Worm (Caenorhabditis elegans): ENCODE data around the gene F48B9.1.

Gene F48B9.1

DNA sequence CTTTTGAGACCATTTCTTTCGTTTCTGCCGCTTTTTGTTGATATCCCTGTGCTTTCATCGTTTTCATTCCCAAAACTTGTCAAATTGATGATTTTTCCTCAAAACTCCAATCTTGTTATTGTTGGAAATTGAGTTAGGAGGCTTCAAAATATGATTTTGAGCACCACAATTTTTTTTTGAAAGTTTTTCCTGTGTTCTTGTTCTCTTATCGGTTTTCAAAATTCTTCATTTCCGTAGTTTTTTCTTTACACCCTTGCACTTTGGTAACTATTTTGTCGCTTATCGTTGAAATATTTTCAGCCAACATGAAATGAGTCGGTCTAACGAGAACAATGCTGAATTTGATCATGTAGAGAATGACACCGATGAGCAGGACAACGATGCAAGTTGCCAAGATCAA is at the start of gene F48B9.1:
Gene F48B9.1 (plus strand): TSS at position 301 of the 400 bp plus-strand sequence.
- TF ChIP-seq pha-4 (tag; optimal IDR thresholded peaks at IDR 0.05) (no peak), egl-27 (tag; optimal IDR thresholded peaks at IDR 0.05) (no peak)

DNA sequence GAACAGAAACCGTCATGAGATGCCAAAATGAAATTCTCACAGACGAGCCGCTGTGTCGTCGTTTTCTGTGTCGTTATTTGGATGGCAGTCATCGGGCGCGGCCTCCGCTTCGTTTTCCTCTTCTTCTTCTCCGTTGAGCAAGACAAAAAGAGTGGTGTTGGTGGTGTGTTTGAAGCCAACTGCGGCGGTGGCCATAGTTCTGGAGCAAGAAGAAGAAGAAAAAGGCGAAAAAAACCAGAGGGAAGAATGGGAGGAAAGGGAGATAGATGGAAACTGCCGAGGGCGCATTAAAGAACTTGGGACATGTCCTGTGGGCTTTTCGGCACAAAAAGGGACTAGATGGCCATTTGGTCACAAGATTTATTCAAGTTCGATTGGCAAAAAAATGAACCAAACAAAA is 49.0 kb upstream of the F48B9.1 start, which contains the start of gene F53B1.9:
Gene F53B1.9 (minus strand): TSS at position 195 of the 400 bp plus-strand sequence.
- TF ChIP-seq lin-39 (tag; optimal IDR thresholded peaks at IDR 0.05) (peak; percentile 50), daf-12 (tag; optimal IDR thresholded peaks at IDR 0.05) (no peak), nfya-1 (tag; optimal IDR thresholded peaks at IDR 0.05; ENCODE audit: insufficient read depth) (peak; percentile 15), hmg-11 (tag; optimal IDR thresholded peaks at IDR 0.05) (peak; percentile 44)

DNA sequence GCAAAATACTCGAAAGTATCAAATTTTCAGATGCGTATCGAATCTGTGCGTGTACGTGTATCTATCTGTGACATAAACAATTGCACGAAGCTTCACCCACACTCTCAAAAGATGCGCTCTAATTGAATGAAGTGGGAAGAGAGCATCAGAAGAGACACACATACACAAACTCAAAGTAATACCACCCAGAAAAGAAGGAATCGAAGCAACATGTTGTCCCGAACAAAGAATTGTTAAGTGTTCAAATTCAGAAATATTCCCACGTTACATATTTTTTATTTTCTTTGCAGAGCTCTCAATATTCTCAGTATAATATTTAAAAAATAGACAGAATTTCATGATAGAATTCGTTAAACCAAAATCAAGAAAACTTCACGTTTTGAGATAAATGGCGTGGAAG is 43.8 kb upstream of the F48B9.1 start:
- TF ChIP-seq ztf-11 (tag; optimal IDR thresholded peaks at IDR 0.05), result no peak
- TF ChIP-seq ZK546.5 (tag; optimal IDR thresholded peaks at IDR 0.05), result no peak
- TF ChIP-seq ama-1 (optimal IDR thresholded peaks at IDR 0.05), result no peak
- no peak for TF ChIP-seq zag-1 (tag; optimal IDR thresholded peaks at IDR 0.05)
- no peak for TF ChIP-seq jun-1 (tag; optimal IDR thresholded peaks at IDR 0.05)
- TF ChIP-seq lin-15B (tag; optimal IDR thresholded peaks at IDR 0.05), result no peak
- no peak for TF ChIP-seq nhr-28 (tag; optimal IDR thresholded peaks at IDR 0.05)
- TF ChIP-seq pqm-1 (tag; optimal IDR thresholded peaks at IDR 0.05), result no peak
- TF ChIP-seq R02D3.7 (tag; optimal IDR thresholded peaks at IDR 0.05), result no peak
- no peak for TF ChIP-seq nhr-23 (tag; optimal IDR thresholded peaks at IDR 0.05)
- TF ChIP-seq nhr-25 (tag; optimal IDR thresholded peaks at IDR 0.05), result no peak
- TF ChIP-seq unc-62 (GFP tag; optimal IDR thresholded peaks at IDR 0.05), result no peak
- no peak for TF ChIP-seq fkh-2 (tag; optimal IDR thresholded peaks at IDR 0.05)
- no peak for TF ChIP-seq lin-39 (tag; optimal IDR thresholded peaks at IDR 0.05)
- TF ChIP-seq mdl-1 (tag; optimal IDR thresholded peaks at IDR 0.05), result no peak

DNA sequence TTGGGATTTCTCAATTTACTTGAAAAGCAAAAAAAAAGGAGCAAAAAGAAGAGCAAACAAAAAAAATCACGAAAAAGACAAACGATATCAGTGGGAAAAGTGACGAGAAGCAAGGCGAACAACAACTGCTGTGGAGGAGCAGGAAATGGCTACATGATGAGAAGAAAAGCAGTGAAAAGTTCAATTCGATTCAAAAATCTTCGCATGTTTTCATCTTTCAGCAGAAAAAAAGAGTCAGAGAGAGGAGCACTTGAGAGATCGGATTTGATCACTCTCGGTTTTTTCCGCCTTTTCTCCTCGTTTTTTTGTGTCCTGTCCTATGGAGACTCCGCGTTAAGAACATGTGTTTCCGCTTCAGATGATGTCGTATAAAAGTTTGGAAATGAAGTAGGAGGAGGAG is 41.8 kb upstream of the F48B9.1 start:
- TF ChIP-seq nfya-1 (tag; optimal IDR thresholded peaks at IDR 0.05; ENCODE audit: insufficient read depth), result peak; percentile 16
- peak; percentile 55 for TF ChIP-seq fkh-10 (GFP tag; optimal IDR thresholded peaks at IDR 0.05)
- no peak for TF ChIP-seq elt-1 (tag; optimal IDR thresholded peaks at IDR 0.05)
- TF ChIP-seq daf-12 (tag; optimal IDR thresholded peaks at IDR 0.05), result no peak

DNA sequence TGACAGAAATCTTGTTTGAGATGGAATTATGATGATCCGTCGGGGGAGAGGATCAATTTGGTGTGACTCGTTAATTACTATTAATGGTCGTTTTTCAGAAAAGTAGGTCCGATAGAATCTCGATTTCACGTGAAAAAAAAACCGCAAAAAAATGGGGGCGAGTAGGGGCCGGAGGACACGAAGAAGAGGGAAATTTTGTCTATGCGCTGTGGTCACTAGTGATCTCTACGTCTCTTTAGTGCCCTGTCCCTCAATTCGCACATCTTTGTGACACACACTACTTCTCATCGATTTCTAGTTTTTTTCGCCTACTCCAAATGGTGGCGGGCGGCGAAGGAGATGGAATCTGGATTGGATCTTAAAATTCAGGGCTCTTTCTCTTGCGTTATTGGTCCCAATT is 40.1 kb upstream of the F48B9.1 start:
- TF ChIP-seq daf-12 (tag; optimal IDR thresholded peaks at IDR 0.05) (no peak), hmg-11 (tag; optimal IDR thresholded peaks at IDR 0.05) (peak; percentile 46), nfya-1 (tag; optimal IDR thresholded peaks at IDR 0.05; ENCODE audit: insufficient read depth) (peak; percentile 40), egl-5 (tag; optimal IDR thresholded peaks at IDR 0.05) (no peak), nhr-28 (tag; optimal IDR thresholded peaks at IDR 0.05) (no peak)

DNA sequence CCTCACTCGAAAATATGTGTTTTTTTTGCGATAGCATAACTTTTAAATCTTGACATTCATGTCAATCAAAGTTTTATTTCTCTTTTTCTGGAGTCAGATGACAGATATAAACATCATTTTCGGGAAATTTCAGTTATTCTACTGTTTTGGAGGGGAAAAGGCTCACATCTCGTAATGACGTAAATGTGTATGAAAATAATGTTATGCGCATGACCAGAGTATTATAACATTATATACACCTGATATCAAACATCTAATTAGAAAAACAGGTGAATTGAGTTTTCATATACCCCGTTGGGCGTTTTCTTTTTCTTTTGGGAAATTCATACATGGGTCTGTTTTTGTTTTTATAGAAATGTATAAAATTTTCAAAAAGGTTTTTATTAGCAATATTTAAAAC is 36.5 kb upstream of the F48B9.1 start:
- TF ChIP-seq nhr-67 (tag; optimal IDR thresholded peaks at IDR 0.05) (no peak), nhr-23 (tag; optimal IDR thresholded peaks at IDR 0.05) (peak; percentile 89), nhr-43 (tag; optimal IDR thresholded peaks at IDR 0.05; ENCODE audit: poor library complexity, severe bottlenecking) (peak; percentile 34)

DNA sequence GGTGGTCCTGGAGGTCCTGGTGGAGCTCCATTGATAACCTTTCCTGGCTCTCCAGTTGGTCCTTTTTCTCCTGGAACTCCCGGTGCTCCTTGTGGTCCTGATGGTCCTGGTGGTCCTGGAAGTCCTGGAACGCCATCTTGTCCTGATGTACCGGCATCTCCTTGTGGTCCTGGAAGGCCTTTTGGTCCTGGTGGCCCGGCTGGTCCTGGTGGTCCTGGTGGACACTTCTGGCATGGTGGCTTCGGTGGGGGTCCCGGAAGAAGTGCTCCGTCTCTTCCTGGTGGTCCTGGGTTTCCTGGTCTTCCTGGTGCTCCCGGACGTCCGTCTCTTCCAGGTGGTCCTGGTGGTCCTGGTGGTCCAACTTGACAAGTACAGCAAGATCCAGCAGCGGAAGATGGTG is 35.8 kb upstream of the F48B9.1 start:
- no peak for TF ChIP-seq lin-15B (tag; optimal IDR thresholded peaks at IDR 0.05)
- no peak for TF ChIP-seq skn-1 (tag; optimal IDR thresholded peaks at IDR 0.05)
- no peak for TF ChIP-seq fos-1 (tag; optimal IDR thresholded peaks at IDR 0.05)
- TF ChIP-seq hmg-11 (tag; optimal IDR thresholded peaks at IDR 0.05), result no peak
- TF ChIP-seq mml-1 (tag; optimal IDR thresholded peaks at IDR 0.05), result no peak
- TF ChIP-seq eor-1 (tag; optimal IDR thresholded peaks at IDR 0.05), result no peak
- no peak for TF ChIP-seq fkh-10 (GFP tag; optimal IDR thresholded peaks at IDR 0.05)
- no peak for TF ChIP-seq nhr-28 (tag; optimal IDR thresholded peaks at IDR 0.05)
- TF ChIP-seq nhr-11 (tag; optimal IDR thresholded peaks at IDR 0.05), result no peak
- no peak for TF ChIP-seq mdl-1 (tag; optimal IDR thresholded peaks at IDR 0.05)
- no peak for TF ChIP-seq nhr-12 (tag; optimal IDR thresholded peaks at IDR 0.05)
- no peak for TF ChIP-seq lin-39 (tag; optimal IDR thresholded peaks at IDR 0.05)
- TF ChIP-seq ZK546.5 (tag; optimal IDR thresholded peaks at IDR 0.05), result no peak
- no peak for TF ChIP-seq nfya-1 (tag; optimal IDR thresholded peaks at IDR 0.05; ENCODE audit: insufficient read depth)
